Worm (Caenorhabditis elegans) whole organism, midembryonic: ENCODE results near the gene clec-266.

Source experiments
- cog-1 ChIP-seq: sonication (generic microtip); optimal IDR thresholded peaks from 2 replicates; lab custom pipeline; 2016; ENCODE audit warnings: missing genetic modification characterization, missing compliant biosample characterization
- flt-1 ChIP-seq: fragments of 200-800 bp; sonication (Bioruptor generic); IDR thresholded peaks from 2 replicates; pipeline ENCODE4 v1.3.6; 2022; ENCODE audit warnings: missing genetic modification characterization, missing compliant biosample characterization

DNA sequence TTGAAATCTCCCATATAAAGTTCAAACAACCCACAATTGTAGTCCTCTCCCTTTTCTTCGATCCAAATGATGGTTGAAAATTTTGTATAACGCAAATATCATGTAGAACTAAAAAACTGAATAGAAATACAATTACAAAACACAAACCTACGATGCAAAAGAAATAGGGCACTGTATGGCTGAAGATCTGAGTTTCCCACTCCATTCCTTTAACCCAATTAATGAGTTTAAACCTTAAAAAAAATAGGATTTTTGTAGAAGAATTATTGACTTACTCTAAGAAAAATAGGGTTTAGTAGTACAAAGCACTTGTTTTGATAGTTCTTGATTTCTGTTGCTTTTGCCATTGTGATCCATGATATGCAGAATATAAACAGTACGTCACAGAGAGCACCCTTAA lies 39.3 kb downstream of the clec-266 start:
- TF ChIP-seq flt-1 (GFP tag; lab: Robert Waterston, UW) (no peak), cog-1 (tag; lab: Kevin White, UChicago) (no peak)
